Worm (Caenorhabditis elegans): ENCODE measurements around the gene srab-9.

srab-9 gene

DNA sequence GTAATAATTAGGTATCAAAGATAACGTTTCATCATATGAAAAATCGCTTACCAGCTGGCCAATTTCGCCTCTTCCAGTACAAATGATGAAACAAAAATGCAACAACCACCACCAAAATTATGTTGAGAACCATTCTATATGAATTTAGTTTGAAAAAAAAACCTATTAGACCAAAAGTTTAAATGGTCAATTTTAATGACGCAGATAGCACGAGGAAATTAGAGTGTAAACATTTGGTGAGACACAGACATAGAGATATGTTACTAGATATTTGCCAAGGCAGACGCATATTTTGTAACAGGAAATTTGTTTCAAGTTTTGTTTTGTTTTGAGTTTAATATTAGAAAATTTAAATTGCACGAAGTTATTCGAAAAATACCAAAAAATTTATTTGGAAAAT is 46.7 kb downstream of the srab-9 start, which contains the start of gene cyp-33C9:
TSS of gene cyp-33C9 (minus strand) at position 211 of the 400 bp plus-strand sequence.
- TF ChIP-seq T23F11.4 (GFP tag; optimal IDR thresholded peaks at IDR 0.05) (no peak), fkh-10 (GFP tag; optimal IDR thresholded peaks at IDR 0.05) (no peak)
